Worm (Caenorhabditis elegans) whole organism, L4 larva: ENCODE measurements around the gene cec-4.

Source experiments
- D1046.2 ChIP-seq: fragments of 200-800 bp; sonication (Bioruptor generic); IDR thresholded peaks from 2 replicates; pipeline ENCODE4 v1.3.6; 2022; ENCODE audit warnings: missing genetic modification characterization, missing compliant biosample characterization
- F10B5.3 ChIP-seq: sonication (generic microtip); optimal IDR thresholded peaks from 2 replicates; lab custom pipeline; 2016; ENCODE audit warnings: mild to moderate bottlenecking, missing genetic modification characterization, missing compliant biosample characterization
- T20F7.1 ChIP-seq: fragments of 200-800 bp; sonication (Bioruptor generic); optimal IDR thresholded peaks from 2 replicates; lab custom pipeline; 2018; ENCODE audit warnings: mild to moderate bottlenecking, missing genetic modification characterization, missing compliant biosample characterization
- T26A8.4 ChIP-seq: fragments of 200-800 bp; sonication (Bioruptor generic); IDR thresholded peaks from 2 replicates; pipeline ENCODE4 v1.3.6; 2022; ENCODE audit warnings: missing genetic modification characterization, missing compliant biosample characterization
- Y105C5A.15 ChIP-seq: fragments of 200-800 bp; sonication (Bioruptor generic); IDR thresholded peaks from 2 replicates; pipeline ENCODE4 v1.3.6; 2022; ENCODE audit warnings: missing genetic modification characterization, missing compliant biosample characterization
- Y5F2A.4 ChIP-seq: fragments of 200-800 bp; sonication (Bioruptor generic); optimal IDR thresholded peaks from 2 replicates; lab custom pipeline; 2018; ENCODE audit warnings: mild to moderate bottlenecking, missing genetic modification characterization, missing compliant biosample characterization
- ZK546.5 ChIP-seq, 2 experiments: sonication (generic microtip); optimal IDR thresholded peaks; 2 replicates each; lab custom pipeline; 2017; ENCODE audit warnings: missing biosample characterization in 2 of 2, missing genetic modification characterization in 2 of 2
- aha-1 ChIP-seq: fragments of 150-350 bp; peaks from one replicate; lab custom pipeline; 2014; ENCODE audit warnings: missing biosample characterization, missing genetic modification characterization
- ama-1 ChIP-seq: fragments of 150-350 bp; optimal IDR thresholded peaks from 2 replicates; lab custom pipeline; 2014; ENCODE audit warnings: inconsistent platforms, mixed read lengths
- arid-1 ChIP-seq: fragments of 200-800 bp; sonication (Bioruptor generic); conservative IDR thresholded peaks from 2 replicates; pipeline ENCODE4 v1.3.6; 2022; ENCODE audit warnings: missing genetic modification reagents, missing genetic modification characterization, missing compliant biosample characterization
- attf-4 ChIP-seq: sonication (generic microtip); optimal IDR thresholded peaks from 3 replicates; lab custom pipeline; 2017; ENCODE audit warnings: missing biosample characterization, missing genetic modification characterization
- ceh-28 ChIP-seq: fragments of 150-350 bp; optimal IDR thresholded peaks from 2 replicates; lab custom pipeline; 2014; ENCODE audit warnings: missing biosample characterization, missing genetic modification reagents, missing genetic modification characterization
- ces-1 ChIP-seq: fragments of 150-350 bp; sonication (generic microtip); optimal IDR thresholded peaks from 4 replicates; lab custom pipeline; 2014; ENCODE audit warnings: missing biosample characterization, missing genetic modification reagents, missing genetic modification characterization
- daf-16 ChIP-seq, 3 experiments: sonication (generic microtip); optimal IDR thresholded peaks; 2 replicates each; lab custom pipeline; 2016 to 2017; ENCODE audit warnings: missing genetic modification characterization in 3 of 3, missing genetic modification reagents in 3 of 3, mild to moderate bottlenecking in 2 of 3, missing compliant biosample characterization in 2 of 3, missing biosample characterization in 1 of 3, moderate library complexity in 1 of 3
- dmd-6 ChIP-seq: fragments of 200-800 bp; sonication (Bioruptor generic); IDR thresholded peaks from 2 replicates; pipeline ENCODE4 v1.3.6; 2022; ENCODE audit warnings: missing genetic modification reagents, missing genetic modification characterization, missing compliant biosample characterization
- dmd-8 ChIP-seq: fragments of 200-800 bp; sonication (Bioruptor generic); IDR thresholded peaks from 2 replicates; pipeline ENCODE4 v1.3.6; 2022; ENCODE audit warnings: missing genetic modification characterization, missing compliant biosample characterization
- dmd-9 ChIP-seq: fragments of 200-800 bp; sonication (Bioruptor generic); IDR thresholded peaks from 2 replicates; pipeline ENCODE4 v1.3.6; 2022; ENCODE audit warnings: missing genetic modification reagents, missing genetic modification characterization, missing compliant biosample characterization
- dpl-1 ChIP-seq: fragments of 150-350 bp; optimal IDR thresholded peaks from 2 replicates; lab custom pipeline; 2014; ENCODE audit warnings: missing biosample characterization, missing genetic modification reagents, missing genetic modification characterization
- dve-1 ChIP-seq: sonication (generic microtip); optimal IDR thresholded peaks from 2 replicates; lab custom pipeline; 2017; ENCODE audit warnings: antibody characterized with exemption, mild to moderate bottlenecking, missing genetic modification characterization, missing compliant biosample characterization; ENCODE audit not compliant: insufficient read depth
- egl-27 ChIP-seq: sonication (generic microtip); optimal IDR thresholded peaks from 3 replicates; lab custom pipeline; 2017; ENCODE audit warnings: missing biosample characterization, missing genetic modification reagents, missing genetic modification characterization
- egl-43 ChIP-seq: fragments of 200-800 bp; sonication (Bioruptor generic); IDR thresholded peaks from 2 replicates; pipeline ENCODE4 v1.3.6; 2022; ENCODE audit warnings: missing genetic modification reagents, missing genetic modification characterization, missing compliant biosample characterization
- fos-1 ChIP-seq: fragments of 150-350 bp; optimal IDR thresholded peaks from 2 replicates; lab custom pipeline; 2014; ENCODE audit warnings: missing biosample characterization, missing genetic modification characterization
- hif-1 ChIP-seq, 2 experiments: sonication (generic microtip); optimal IDR thresholded peaks; 2 replicates each; lab custom pipeline; 2016 to 2017; ENCODE audit warnings: missing compliant biosample characterization in 2 of 2, missing genetic modification characterization in 2 of 2, missing genetic modification reagents in 2 of 2, missing genotype in 2 of 2, mild to moderate bottlenecking in 1 of 2
- hmg-1.1 ChIP-seq: fragments of 200-800 bp; sonication (Bioruptor generic); IDR thresholded peaks from 2 replicates; pipeline ENCODE4 v1.3.6; 2022; ENCODE audit warnings: missing genetic modification reagents, missing genetic modification characterization, missing compliant biosample characterization
- jun-1 ChIP-seq: fragments of 150-350 bp; optimal IDR thresholded peaks from 2 replicates; lab custom pipeline; 2014; ENCODE audit warnings: missing biosample characterization, missing genetic modification reagents, missing genetic modification characterization
- lin-13 ChIP-seq: fragments of 150-350 bp; optimal IDR thresholded peaks from 2 replicates; lab custom pipeline; 2014; ENCODE audit warnings: missing biosample characterization, missing genetic modification reagents, missing genetic modification characterization
- lin-15B ChIP-seq: fragments of 150-350 bp; sonication (generic microtip); optimal IDR thresholded peaks from 3 replicates; lab custom pipeline; 2014; ENCODE audit warnings: missing biosample characterization, missing genetic modification characterization
- lin-29 ChIP-seq: fragments of 200-800 bp; sonication (Bioruptor generic); IDR thresholded peaks from 2 replicates; pipeline ENCODE4 v1.3.6; 2022; ENCODE audit warnings: missing genetic modification reagents, missing genetic modification characterization, missing compliant biosample characterization
- lsy-2 ChIP-seq, 2 experiments: fragments of 150-350 bp in 1 of 2; sonication (generic microtip) in 1 of 2; optimal IDR thresholded peaks; 2 replicates each; lab custom pipeline; 2014 to 2017; ENCODE audit warnings: missing biosample characterization in 2 of 2, missing genetic modification characterization in 2 of 2
- madf-9 ChIP-seq: fragments of 200-800 bp; sonication (Bioruptor generic); conservative IDR thresholded peaks from 2 replicates; pipeline ENCODE4 v1.3.6; 2022; ENCODE audit warnings: missing genetic modification reagents, missing genetic modification characterization, missing compliant biosample characterization
- mep-1 ChIP-seq: fragments of 150-350 bp; sonication (generic microtip); optimal IDR thresholded peaks from 3 replicates; lab custom pipeline; 2014; ENCODE audit warnings: missing biosample characterization, missing genetic modification characterization
- mes-2 ChIP-seq: sonication (generic microtip); optimal IDR thresholded peaks from 2 replicates; lab custom pipeline; 2016; ENCODE audit warnings: missing genotype, mild to moderate bottlenecking, missing genetic modification characterization, missing compliant biosample characterization; ENCODE audit not compliant: poor library complexity, severe bottlenecking
- mxl-2 ChIP-seq: fragments of 200-800 bp; sonication (Bioruptor generic); conservative IDR thresholded peaks from 2 replicates; pipeline ENCODE4 v1.3.6; 2022; ENCODE audit warnings: missing genetic modification reagents, missing genetic modification characterization, missing compliant biosample characterization
- nhr-11 ChIP-seq: fragments of 150-350 bp; optimal IDR thresholded peaks from 2 replicates; lab custom pipeline; 2014; ENCODE audit warnings: missing biosample characterization, missing genetic modification characterization
- nhr-28 ChIP-seq: fragments of 150-350 bp; optimal IDR thresholded peaks from 2 replicates; lab custom pipeline; 2014; ENCODE audit warnings: missing biosample characterization, missing genetic modification characterization
- nhr-41 ChIP-seq: fragments of 200-800 bp; sonication (Bioruptor generic); IDR thresholded peaks from 2 replicates; pipeline ENCODE4 v1.3.6; 2022; ENCODE audit warnings: missing genetic modification reagents, missing genetic modification characterization, missing compliant biosample characterization
- nhr-48 ChIP-seq: sonication (generic microtip); optimal IDR thresholded peaks from 2 replicates; lab custom pipeline; 2016; ENCODE audit warnings: mild to moderate bottlenecking, missing genetic modification characterization, missing compliant biosample characterization
- pqm-1 ChIP-seq: sonication (generic microtip); optimal IDR thresholded peaks from 2 replicates; lab custom pipeline; 2017; ENCODE audit warnings: missing biosample characterization, missing genetic modification characterization
- rbr-2 ChIP-seq: sonication (generic microtip); optimal IDR thresholded peaks from 2 replicates; lab custom pipeline; 2016; ENCODE audit warnings: missing genotype, missing genetic modification characterization, missing compliant biosample characterization
- sdz-12 ChIP-seq: fragments of 200-800 bp; sonication (Bioruptor generic); optimal IDR thresholded peaks from 2 replicates; lab custom pipeline; 2018; ENCODE audit warnings: mild to moderate bottlenecking, missing genetic modification characterization, missing compliant biosample characterization
- set-16 ChIP-seq: fragments of 200-800 bp; sonication (Bioruptor generic); IDR thresholded peaks from 2 replicates; pipeline ENCODE4 v1.3.6; 2022; ENCODE audit warnings: missing genetic modification reagents, missing genetic modification characterization, missing compliant biosample characterization
- snpc-1.2 ChIP-seq: fragments of 200-800 bp; sonication (Bioruptor generic); IDR thresholded peaks from 2 replicates; pipeline ENCODE4 v1.3.6; 2022; ENCODE audit warnings: missing genetic modification reagents, missing genetic modification characterization, missing compliant biosample characterization
- spr-1 ChIP-seq: sonication (generic microtip); optimal IDR thresholded peaks from 2 replicates; lab custom pipeline; 2016; ENCODE audit warnings: mild to moderate bottlenecking, missing genetic modification characterization, missing compliant biosample characterization
- tag-97 ChIP-seq: fragments of 200-800 bp; sonication (Bioruptor generic); IDR thresholded peaks from 2 replicates; pipeline ENCODE4 v1.3.6; 2022; ENCODE audit warnings: missing genetic modification characterization, missing compliant biosample characterization
- tra-1 ChIP-seq: fragments of 200-800 bp; sonication (Bioruptor generic); IDR thresholded peaks from 2 replicates; pipeline ENCODE4 v1.3.6; 2022; ENCODE audit warnings: missing genetic modification reagents, missing genetic modification characterization, missing compliant biosample characterization
- unc-39 ChIP-seq: sonication (generic microtip); optimal IDR thresholded peaks from 2 replicates; lab custom pipeline; 2017; ENCODE audit warnings: missing biosample characterization, missing genetic modification characterization
- vab-7 ChIP-seq: fragments of 200-800 bp; sonication (Bioruptor generic); IDR thresholded peaks from 2 replicates; pipeline ENCODE4 v1.3.6; 2022; ENCODE audit warnings: missing genetic modification reagents, missing genetic modification characterization, missing compliant biosample characterization
- zag-1 ChIP-seq: fragments of 150-350 bp; optimal IDR thresholded peaks from 2 replicates; lab custom pipeline; 2014; ENCODE audit warnings: missing biosample characterization, missing genetic modification characterization
- zfp-2 ChIP-seq: sonication (generic microtip); optimal IDR thresholded peaks from 2 replicates; lab custom pipeline; 2016; ENCODE audit warnings: mild to moderate bottlenecking, missing genetic modification characterization, missing compliant biosample characterization
- zfp-3 ChIP-seq: fragments of 200-800 bp; sonication (Bioruptor generic); conservative IDR thresholded peaks from 2 replicates; pipeline ENCODE4 v1.3.6; 2022; ENCODE audit warnings: missing genetic modification reagents, missing genetic modification characterization, missing compliant biosample characterization
- ztf-7 ChIP-seq: fragments of 150-350 bp; optimal IDR thresholded peaks from 2 replicates; lab custom pipeline; 2014; ENCODE audit warnings: missing biosample characterization, missing genetic modification characterization

Gene cec-4

DNA sequence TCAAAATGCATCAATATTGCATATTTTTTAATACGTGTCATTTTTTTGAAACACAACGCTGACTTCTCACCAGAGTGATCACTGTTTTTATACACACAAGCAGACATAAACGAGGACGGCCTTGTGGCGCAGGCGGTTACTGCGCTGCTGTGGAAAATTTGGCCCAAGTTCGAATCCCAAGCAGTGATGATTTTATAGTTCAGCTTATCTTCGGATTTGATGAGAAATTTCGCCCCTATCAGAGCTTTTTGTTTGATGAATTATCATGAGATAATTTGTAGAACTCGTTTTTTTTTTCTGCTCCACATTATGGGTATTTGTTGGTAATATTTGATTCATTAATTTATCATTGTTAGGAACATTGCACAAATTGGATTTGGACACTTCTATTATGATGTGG lies 1.6 kb upstream of the cec-4 start:
- no peak; the same call in 1 of the 2 replicates for TF ChIP-seq arid-1 (GFP tag; lab: Robert Waterston, UW)
- TF ChIP-seq jun-1 (tag; lab: Kevin White, UChicago): peak; percentile 41
- TF ChIP-seq fos-1: no peak
- peak; percentile 89 for TF ChIP-seq dve-1
- peak; percentile 82 for TF ChIP-seq T20F7.1
- no peak for TF ChIP-seq zag-1 (tag; lab: Kevin White, UChicago)
- TF ChIP-seq lin-29: peak; percentile 60; the same call in 1 of the 2 replicates
- peak; percentile 81 for TF ChIP-seq F10B5.3
- TF ChIP-seq mes-2: peak; percentile 93
- TF ChIP-seq lsy-2 (tag; optimal IDR thresholded peaks at IDR 0.05; lab: Kevin White, UChicago): peak in 1 of 2 experiments; percentile 75
- TF ChIP-seq dmd-8: peak; percentile 98
- no peak for TF ChIP-seq egl-27 (tag; lab: Kevin White, UChicago)
- TF ChIP-seq ceh-28 (tag; lab: Kevin White, UChicago): no peak
- peak; percentile 73 for TF ChIP-seq dmd-6
- no peak for TF ChIP-seq nhr-11
- peak; percentile 89 for TF ChIP-seq spr-1
- peak; percentile 7 for TF ChIP-seq pqm-1
- peak; percentile 95 for TF ChIP-seq vab-7
- peak; percentile 81 for TF ChIP-seq nhr-48 (tag; lab: Kevin White, UChicago)
- peak; percentile 93 for TF ChIP-seq nhr-41 (GFP tag; lab: Robert Waterston, UW)
- TF ChIP-seq hmg-1.1 (GFP tag; lab: Robert Waterston, UW): peak; percentile 94
- 0 out of 2 replicates have a peak, but pooled peaks have one; percentile 21 for TF ChIP-seq set-16 (GFP tag; lab: Robert Waterston, UW)
- TF ChIP-seq dmd-9 (GFP tag; lab: Robert Waterston, UW): peak; percentile 79; the same call in 1 of the 2 replicates
- peak; percentile 90 for TF ChIP-seq tra-1
- TF ChIP-seq tag-97 (GFP tag; lab: Robert Waterston, UW): no peak
- peak; percentile 73 for TF ChIP-seq zfp-2 (tag; lab: Kevin White, UChicago)
- TF ChIP-seq aha-1 (tag; lab: Kevin White, UChicago): peak; percentile 98
- TF ChIP-seq madf-9: peak; percentile 88
- TF ChIP-seq egl-43 (GFP tag; lab: Robert Waterston, UW): peak; percentile 98
- TF ChIP-seq ztf-7: peak; percentile 71
- peak; percentile 88 for TF ChIP-seq T26A8.4 (GFP tag; lab: Robert Waterston, UW)
- peak; percentile 84 for TF ChIP-seq zfp-3 (GFP tag; lab: Robert Waterston, UW)
- peak; percentile 73 to 97 for TF ChIP-seq daf-16 (GFP tag; optimal IDR thresholded peaks at IDR 0.05; lab: Kevin White, UChicago)
- peak; percentile 82 for TF ChIP-seq daf-16 (tag; optimal IDR thresholded peaks at IDR 0.05; lab: Kevin White, UChicago)
- TF ChIP-seq lin-15B: no peak
- TF ChIP-seq attf-4 (tag; lab: Kevin White, UChicago): peak; percentile 68
- peak; percentile 68 for TF ChIP-seq ama-1 (lab: Kevin White, UChicago)
- TF ChIP-seq unc-39: no peak
- peak; percentile 25 for TF ChIP-seq nhr-28 (tag; lab: Kevin White, UChicago)
- peak; percentile 87 for TF ChIP-seq rbr-2 (tag; lab: Kevin White, UChicago)
- peak; percentile 59 to 71 for TF ChIP-seq hif-1 (tag; optimal IDR thresholded peaks at IDR 0.05; lab: Kevin White, UChicago)
- peak; percentile 84; the same call in 1 of the 2 replicates for TF ChIP-seq D1046.2 (GFP tag; lab: Robert Waterston, UW)
- peak; percentile 83 for TF ChIP-seq lin-13
- TF ChIP-seq sdz-12 (GFP tag; lab: Kevin White, UChicago): peak; percentile 95
- TF ChIP-seq mep-1 (tag; lab: Kevin White, UChicago): peak; percentile 86
- peak; percentile 66 for TF ChIP-seq ces-1 (GFP tag; lab: Kevin White, UChicago)
- peak; percentile 80 for TF ChIP-seq mxl-2 (GFP tag; lab: Robert Waterston, UW)
- peak; percentile 65 for TF ChIP-seq dpl-1
- no peak for TF ChIP-seq ZK546.5 (tag; optimal IDR thresholded peaks at IDR 0.05; lab: Kevin White, UChicago)
- TF ChIP-seq snpc-1.2 (GFP tag; lab: Robert Waterston, UW): peak; percentile 95
- peak; percentile 93 for TF ChIP-seq Y5F2A.4 (GFP tag; lab: Kevin White, UChicago)
- peak; percentile 98 for TF ChIP-seq Y105C5A.15 (GFP tag; lab: Robert Waterston, UW)
